Worm (Caenorhabditis elegans) whole organism, early embryonic: ENCODE results near the gene sna-2.
"Not testable (repeated sequence)": the region's sequence is repeated elsewhere in the genome, so short reads cannot be mapped to it uniquely, and the experiment has no call there.

Experiments
- B0310.2 ChIP-seq: sonication (generic microtip); optimal IDR thresholded peaks from 2 replicates; lab custom pipeline; 2016; ENCODE audit warnings: mild to moderate bottlenecking, missing genetic modification characterization, missing compliant biosample characterization
- F13C5.2 ChIP-seq: sonication (generic microtip); optimal IDR thresholded peaks from 2 replicates; lab custom pipeline; 2017; ENCODE audit warnings: mild to moderate bottlenecking, missing genetic modification characterization, inconsistent platforms, missing compliant biosample characterization
- aly-1 ChIP-seq: sonication (generic microtip); optimal IDR thresholded peaks from 2 replicates; lab custom pipeline; 2016; ENCODE audit warnings: missing genetic modification characterization, missing compliant biosample characterization
- ama-1 ChIP-seq: fragments of 150-350 bp; optimal IDR thresholded peaks from 2 replicates; lab custom pipeline; 2014
- ceh-13 ChIP-seq: fragments of 200-800 bp; sonication (Bioruptor generic); optimal IDR thresholded peaks from 2 replicates; lab custom pipeline; 2018; ENCODE audit warnings: mild to moderate bottlenecking, missing genetic modification characterization, missing compliant biosample characterization
- ceh-36 ChIP-seq: sonication (generic microtip); optimal IDR thresholded peaks from 2 replicates; lab custom pipeline; 2016; ENCODE audit warnings: missing genetic modification characterization, inconsistent platforms, missing compliant biosample characterization
- ets-7 ChIP-seq: sonication (generic microtip); optimal IDR thresholded peaks from 2 replicates; lab custom pipeline; 2016; ENCODE audit warnings: missing genotype, missing genetic modification characterization, missing compliant biosample characterization
- flt-1 ChIP-seq: fragments of 200-800 bp; sonication (Bioruptor generic); IDR thresholded peaks from 2 replicates; pipeline ENCODE4 v1.3.6; 2022; ENCODE audit warnings: missing genetic modification characterization, missing compliant biosample characterization
- hmbx-1 ChIP-seq: sonication (generic microtip); optimal IDR thresholded peaks from 2 replicates; lab custom pipeline; 2016; ENCODE audit warnings: mild to moderate bottlenecking, missing genetic modification characterization, missing compliant biosample characterization
- hmg-4 ChIP-seq: fragments of 200-800 bp; sonication (Bioruptor generic); optimal IDR thresholded peaks from 2 replicates; lab custom pipeline; 2018; ENCODE audit warnings: mild to moderate bottlenecking, missing genetic modification characterization, missing compliant biosample characterization
- hnd-1 ChIP-seq: sonication (generic microtip); optimal IDR thresholded peaks from 2 replicates; lab custom pipeline; 2016; ENCODE audit warnings: missing genetic modification characterization, missing compliant biosample characterization
- pes-1 ChIP-seq: fragments of 200-800 bp; sonication (Bioruptor generic); IDR thresholded peaks from 2 replicates; pipeline ENCODE4 v1.3.6; 2022; ENCODE audit warnings: missing genetic modification reagents, missing genetic modification characterization, missing compliant biosample characterization
- scrt-1 ChIP-seq: fragments of 200-800 bp; sonication (Bioruptor generic); IDR thresholded peaks from 2 replicates; pipeline ENCODE4 v1.3.6; 2022; ENCODE audit warnings: missing genetic modification characterization, missing compliant biosample characterization
- sea-1 ChIP-seq: fragments of 200-800 bp; sonication (Bioruptor generic); conservative IDR thresholded peaks from 2 replicates; pipeline ENCODE4 v1.3.6; 2022; ENCODE audit warnings: missing genetic modification characterization, missing compliant biosample characterization
- tbx-11 ChIP-seq: fragments of 200-800 bp; sonication (Bioruptor generic); IDR thresholded peaks from 2 replicates; pipeline ENCODE4 v1.3.6; 2022; ENCODE audit warnings: missing genetic modification characterization, missing compliant biosample characterization
- tbx-37 ChIP-seq: fragments of 200-800 bp; sonication (Bioruptor generic); conservative IDR thresholded peaks from 2 replicates; pipeline ENCODE4 v1.3.6; 2022; ENCODE audit warnings: missing genetic modification reagents, missing genetic modification characterization, missing compliant biosample characterization
- tra-4 ChIP-seq: sonication (generic microtip); optimal IDR thresholded peaks from 2 replicates; lab custom pipeline; 2017; ENCODE audit warnings: missing genetic modification characterization, missing compliant biosample characterization

sna-2 gene

DNA sequence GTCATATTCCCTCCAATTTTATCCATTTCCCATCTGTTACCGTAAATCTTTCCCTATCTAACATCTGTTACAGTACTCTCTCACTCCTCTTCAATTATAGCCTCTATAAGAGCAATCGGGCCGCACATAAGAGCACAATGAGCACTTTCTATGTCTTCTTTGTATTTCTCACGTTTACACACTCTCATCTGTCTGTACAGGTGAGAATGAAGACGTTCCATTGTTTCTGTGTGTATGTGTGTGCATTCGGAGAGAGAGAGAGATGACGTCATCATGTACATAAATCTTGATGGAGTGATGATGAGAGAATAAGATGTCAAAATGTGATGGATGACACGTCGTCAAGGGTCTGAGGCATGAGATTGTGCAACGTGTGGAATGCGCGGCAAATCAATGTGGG, 6.6 kb downstream of the sna-2 start:
- TF ChIP-seq pes-1 (GFP tag; lab: Robert Waterston, UW) (no peak), tbx-11 (no peak), scrt-1 (no peak), flt-1 (no peak), ceh-36 (no peak)

ce11 chrIV:9769746-9770145, 7.7 kb downstream of the sna-2 start, which contains the start of gene msp-78:
Gene msp-78, plus strand, starts transcription at chrIV:9770046.
- TF ChIP-seq ceh-13; B0310.2 (tag; lab: Kevin White, UChicago); ceh-36: not testable (repeated sequence)

DNA sequence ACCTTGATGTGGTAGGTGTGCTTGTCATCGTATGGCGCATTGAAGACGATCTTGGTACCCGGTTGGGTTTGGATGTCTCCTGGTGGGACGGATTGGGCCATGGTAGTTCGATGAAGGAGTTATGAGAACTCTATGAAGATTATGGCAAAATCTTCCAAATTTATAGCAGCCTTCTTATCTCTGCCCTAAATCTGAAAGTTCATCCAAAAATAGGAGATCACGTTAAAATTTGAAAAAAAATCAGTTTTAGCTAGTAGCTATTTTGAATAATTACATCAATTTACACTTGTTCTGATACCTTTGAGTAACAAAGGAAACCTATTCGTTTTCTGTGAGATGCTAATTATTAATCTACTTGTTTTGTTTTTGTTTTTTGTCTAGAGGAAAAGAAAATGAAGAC, 10.4 kb downstream of the sna-2 start, which contains the start of gene msp-79:
Gene msp-79 (minus strand): TSS at position 101 of the 400 bp plus-strand sequence.
- not testable (repeated sequence) for TF ChIP-seq tbx-11; ets-7 (tag; lab: Kevin White, UChicago); ama-1

DNA sequence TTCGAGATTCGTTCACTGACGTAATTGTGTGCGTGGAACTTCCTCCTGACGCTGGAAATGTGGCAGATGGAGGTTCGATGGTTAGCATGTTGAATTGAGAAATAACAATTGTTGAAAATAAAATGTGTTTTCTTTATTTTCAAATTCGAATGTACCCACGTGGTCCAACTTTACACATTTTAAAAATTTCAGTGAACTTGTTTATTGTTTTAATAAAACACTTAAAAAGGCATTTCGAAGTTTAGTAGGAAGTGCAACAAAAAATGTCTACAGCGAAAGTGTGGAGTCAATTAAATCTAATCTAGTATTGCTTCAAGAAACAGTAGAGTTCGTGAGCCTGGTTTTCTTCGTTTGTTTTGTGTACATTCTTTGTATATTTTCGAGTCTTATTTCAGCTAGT, 11.2 kb downstream of the sna-2 start, which contains the start of gene ssp-36:
Gene ssp-36 (minus strand): TSS at position 101 of the 400 bp plus-strand sequence.
- no peak for TF ChIP-seq tbx-11
- no peak for TF ChIP-seq ama-1
- TF ChIP-seq flt-1, result no peak
- no peak for TF ChIP-seq B0310.2 (tag; lab: Kevin White, UChicago)
- TF ChIP-seq ceh-13, result no peak
- TF ChIP-seq ceh-36, result no peak
- TF ChIP-seq pes-1 (GFP tag; lab: Robert Waterston, UW), result no peak
- TF ChIP-seq ets-7 (tag; lab: Kevin White, UChicago), result no peak
- TF ChIP-seq tra-4 (tag; lab: Kevin White, UChicago), result no peak
- TF ChIP-seq scrt-1, result no peak

- TF ChIP-seq tbx-37 (GFP tag; lab: Robert Waterston, UW), result no peak
- no peak for TF ChIP-seq tbx-11
- no peak for TF ChIP-seq aly-1 (tag; lab: Kevin White, UChicago)
- no peak for TF ChIP-seq ets-7 (tag; lab: Kevin White, UChicago)
- no peak for TF ChIP-seq ama-1
- TF ChIP-seq tra-4 (tag; lab: Kevin White, UChicago), result no peak
- no peak for TF ChIP-seq hmg-4
- no peak for TF ChIP-seq F13C5.2 (tag; lab: Kevin White, UChicago)
- no peak for TF ChIP-seq scrt-1
Observed at ce11 chrIV:9762667-9763173, 14.7 kb downstream of the sna-2 start.

DNA sequence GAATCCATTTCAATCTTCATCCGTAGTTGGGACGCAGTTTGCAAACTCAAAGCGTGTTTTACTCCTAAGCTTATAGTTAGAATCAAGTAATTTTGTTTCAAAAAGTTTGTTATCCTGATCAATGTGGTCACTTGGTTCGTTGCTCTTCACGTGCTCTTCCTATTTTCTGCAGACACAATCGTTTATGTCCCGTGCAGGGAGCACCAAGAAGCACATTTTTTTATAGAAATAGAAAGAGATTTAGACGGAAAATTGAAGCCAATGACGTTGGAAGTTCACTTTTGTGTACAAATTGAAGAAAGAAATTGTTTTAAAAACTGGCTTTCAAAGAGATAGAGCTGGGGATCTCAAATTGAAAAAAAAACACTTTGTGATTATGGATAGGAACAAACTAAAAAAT, 15.7 kb downstream of the sna-2 start:
- no peak for TF ChIP-seq ceh-36
- no peak for TF ChIP-seq hmg-4
- TF ChIP-seq ama-1, result no peak
- no peak for TF ChIP-seq flt-1
- TF ChIP-seq scrt-1, result no peak
- TF ChIP-seq aly-1 (tag; lab: Kevin White, UChicago), result no peak
- no peak for TF ChIP-seq tbx-11
- TF ChIP-seq F13C5.2 (tag; lab: Kevin White, UChicago), result no peak
- TF ChIP-seq B0310.2 (tag; lab: Kevin White, UChicago), result no peak
- no peak for TF ChIP-seq sea-1
- no peak for TF ChIP-seq hmbx-1 (tag; lab: Kevin White, UChicago)
- no peak for TF ChIP-seq ceh-13
- no peak for TF ChIP-seq ets-7 (tag; lab: Kevin White, UChicago)
- TF ChIP-seq tbx-37 (GFP tag; lab: Robert Waterston, UW), result no peak
- TF ChIP-seq pes-1 (GFP tag; lab: Robert Waterston, UW), result no peak
- no peak for TF ChIP-seq tra-4 (tag; lab: Kevin White, UChicago)
- no peak for TF ChIP-seq hnd-1 (tag; lab: Kevin White, UChicago)

- TF ChIP-seq tbx-11 (no peak), tbx-37 (GFP tag; lab: Robert Waterston, UW) (no peak), scrt-1 (no peak), pes-1 (GFP tag; lab: Robert Waterston, UW) (no peak)
Observed at ce11 chrIV:9757425-9757740, 20.1 kb downstream of the sna-2 start, which contains the start of gene nhr-97. Gene nhr-97, plus strand, starts transcription at chrIV:9757641.

DNA sequence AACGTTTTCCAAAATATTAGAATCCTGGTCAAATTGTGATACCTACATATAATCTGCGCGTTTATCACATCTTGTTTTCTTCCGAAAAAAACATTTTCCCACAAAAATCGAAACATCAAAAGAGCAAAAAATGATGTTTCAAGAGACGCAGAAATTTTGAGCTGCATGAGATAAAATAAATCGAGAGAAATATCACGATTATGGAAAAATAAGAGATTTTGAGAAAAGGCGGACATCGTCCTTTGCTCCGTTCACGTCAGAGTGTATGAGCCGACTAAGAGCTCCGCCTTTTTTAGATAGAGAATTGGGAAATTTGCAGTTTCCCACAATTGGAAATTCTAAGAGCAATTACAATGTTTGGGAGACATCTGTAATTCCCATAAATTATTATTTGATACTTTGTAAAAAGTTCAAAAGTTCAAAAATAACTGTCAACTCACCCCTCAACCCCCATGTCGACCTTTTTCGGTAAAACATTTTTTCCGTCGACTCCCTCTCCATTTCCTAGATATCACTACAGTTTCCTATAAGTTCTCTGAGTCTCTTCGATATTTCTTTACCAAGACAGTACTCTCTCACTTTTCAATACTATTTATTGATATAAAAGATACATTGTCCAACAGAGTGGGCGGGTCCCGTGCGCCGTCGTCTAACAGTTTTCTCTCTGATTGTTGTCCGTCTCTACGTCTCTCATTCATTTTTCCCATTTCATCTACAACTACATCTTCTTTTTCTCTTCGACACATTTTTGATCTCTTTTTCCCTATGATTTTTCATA, 20.6 kb downstream of the sna-2 start:
- TF ChIP-seq scrt-1, result no peak
- TF ChIP-seq pes-1 (GFP tag; lab: Robert Waterston, UW), result no peak
- TF ChIP-seq flt-1, result no peak
- no peak for TF ChIP-seq aly-1 (tag; lab: Kevin White, UChicago)
- TF ChIP-seq hmg-4, result no peak
- TF ChIP-seq F13C5.2 (tag; lab: Kevin White, UChicago), result no peak
- TF ChIP-seq sea-1, result no peak
- TF ChIP-seq hmbx-1 (tag; lab: Kevin White, UChicago), result no peak
- TF ChIP-seq ets-7 (tag; lab: Kevin White, UChicago), result no peak
- no peak for TF ChIP-seq tra-4 (tag; lab: Kevin White, UChicago)
- no peak for TF ChIP-seq hnd-1 (tag; lab: Kevin White, UChicago)
- TF ChIP-seq ceh-36, result no peak

DNA sequence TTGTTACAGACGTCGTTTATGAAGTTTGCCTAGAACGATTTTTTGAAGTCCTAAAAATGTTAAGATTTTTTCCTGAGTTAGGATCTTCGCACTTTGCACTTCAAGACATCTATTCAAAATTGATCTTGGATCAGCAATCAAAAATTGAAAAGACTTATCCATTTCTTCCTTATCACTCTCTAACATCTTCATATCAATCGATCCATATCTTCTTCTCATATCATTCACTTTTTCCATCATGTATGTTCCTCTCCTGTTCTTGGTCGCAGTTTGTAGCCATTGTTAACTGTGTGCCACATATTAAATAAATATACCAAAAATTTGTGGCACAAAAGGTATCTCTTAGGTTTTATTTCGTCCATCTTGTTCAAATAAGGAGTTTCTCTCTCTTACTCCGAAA, 21.7 kb downstream of the sna-2 start:
- no peak for TF ChIP-seq tra-4 (tag; lab: Kevin White, UChicago)
- TF ChIP-seq tbx-11, result no peak
- TF ChIP-seq ama-1, result no peak
- TF ChIP-seq aly-1 (tag; lab: Kevin White, UChicago), result no peak
